Worm (Caenorhabditis elegans) whole organism, L3 larva: ENCODE data around the gene str-103.

Experiments
- ama-1 ChIP-seq: fragments of 150-350 bp; optimal IDR thresholded peaks from 2 replicates; lab custom pipeline; 2018
- elt-3 ChIP-seq, 3 experiments: fragments of 150-350 bp in 1 of 3; sonication (generic microtip) in 2 of 3; optimal IDR thresholded peaks; 2 replicates in 2 of 3; 4 replicates in 1 of 3; lab custom pipeline; 2014 to 2017; ENCODE audit warnings: missing biosample characterization in 3 of 3, missing genetic modification characterization in 3 of 3
- fkh-2 ChIP-seq: fragments of 150-350 bp; optimal IDR thresholded peaks from 2 replicates; lab custom pipeline; 2014; ENCODE audit warnings: missing biosample characterization, missing genetic modification reagents, missing genetic modification characterization
- jun-1 ChIP-seq: fragments of 150-350 bp; optimal IDR thresholded peaks from 2 replicates; lab custom pipeline; 2014; ENCODE audit warnings: missing biosample characterization, missing genetic modification reagents, missing genetic modification characterization
- nhr-237 ChIP-seq: fragments of 150-350 bp; optimal IDR thresholded peaks from 2 replicates; lab custom pipeline; 2014; ENCODE audit warnings: missing biosample characterization, missing genetic modification characterization
- nhr-67 ChIP-seq: fragments of 150-350 bp; optimal IDR thresholded peaks from 2 replicates; lab custom pipeline; 2014; ENCODE audit warnings: missing biosample characterization, missing genetic modification characterization
- pha-4 ChIP-seq: fragments of 150-350 bp; optimal IDR thresholded peaks from 2 replicates; lab custom pipeline; 2014; ENCODE audit warnings: missing biosample characterization, missing genetic modification reagents, missing genetic modification characterization
- snpc-4 ChIP-seq: fragments of 150-350 bp; optimal IDR thresholded peaks from 2 replicates; lab custom pipeline; 2014; ENCODE audit warnings: missing biosample characterization, missing genetic modification characterization
- unc-39 ChIP-seq: sonication (generic microtip); optimal IDR thresholded peaks from 4 replicates; lab custom pipeline; 2017; ENCODE audit warnings: missing biosample characterization, missing genetic modification characterization

DNA sequence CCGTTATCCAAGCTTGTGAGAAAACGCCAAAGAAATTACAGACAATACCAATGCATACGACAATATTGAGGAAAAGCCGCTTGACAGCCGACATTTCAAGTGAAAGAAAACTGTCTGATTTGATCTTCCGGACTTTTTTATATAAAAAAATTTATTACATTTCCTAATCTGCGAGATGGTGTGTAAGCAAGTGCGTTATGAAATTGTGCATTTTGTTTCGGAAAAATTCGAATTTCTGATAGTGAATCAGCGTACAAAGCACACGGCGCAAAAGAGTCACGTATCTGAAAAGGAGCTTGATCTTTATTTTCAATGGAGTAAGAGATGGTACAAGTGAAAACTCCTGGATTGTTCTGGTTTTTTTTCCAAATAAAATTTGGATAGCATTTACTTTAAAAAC lies 22.6 kb upstream of the str-103 start, which contains the start of gene clc-32:
- TF ChIP-seq nhr-237 (tag; lab: Kevin White, UChicago) (no peak), ama-1 (lab: Kevin White, UChicago) (no peak), fkh-2 (tag; lab: Kevin White, UChicago) (no peak), unc-39 (tag; lab: Kevin White, UChicago) (no peak), pha-4 (tag; lab: Kevin White, UChicago) (no peak), nhr-67 (tag; lab: Kevin White, UChicago) (no peak), jun-1 (tag; lab: Kevin White, UChicago) (no peak), snpc-4 (tag; lab: Kevin White, UChicago) (no peak), elt-3 (tag; optimal IDR thresholded peaks at IDR 0.05; lab: Kevin White, UChicago) (no peak)
